Worm (Caenorhabditis elegans) whole organism, L2 larva: ENCODE data around the gene frpr-7.

Experiments used
- C34F6.9 ChIP-seq: fragments of 150-350 bp; optimal IDR thresholded peaks from 2 replicates; lab custom pipeline; 2014; ENCODE audit warnings: missing biosample characterization, missing genetic modification characterization
- F13H6.1 ChIP-seq: sonication (generic microtip); optimal IDR thresholded peaks from 2 replicates; lab custom pipeline; 2016; ENCODE audit warnings: missing genetic modification characterization, missing compliant biosample characterization
- R02D3.7 ChIP-seq: fragments of 150-350 bp; optimal IDR thresholded peaks from 2 replicates; lab custom pipeline; 2014; ENCODE audit warnings: missing biosample characterization, missing genetic modification characterization
- Y55F3AM.14 ChIP-seq: fragments of 200-800 bp; sonication (Bioruptor generic); optimal IDR thresholded peaks from 2 replicates; lab custom pipeline; 2018; ENCODE audit warnings: mild to moderate bottlenecking, missing genetic modification characterization, missing compliant biosample characterization
- alr-1 ChIP-seq: fragments of 150-350 bp; optimal IDR thresholded peaks from 2 replicates; lab custom pipeline; 2014; ENCODE audit warnings: missing biosample characterization, missing genetic modification characterization
- aly-2 ChIP-seq: fragments of 150-350 bp; optimal IDR thresholded peaks from 2 replicates; lab custom pipeline; 2014; ENCODE audit warnings: missing biosample characterization, missing genetic modification characterization
- ama-1 ChIP-seq: fragments of 150-350 bp; optimal IDR thresholded peaks from 2 replicates; lab custom pipeline; 2018; ENCODE audit warnings: inconsistent platforms
- ceh-16 ChIP-seq: fragments of 150-350 bp; optimal IDR thresholded peaks from 2 replicates; lab custom pipeline; 2014; ENCODE audit warnings: missing biosample characterization, missing genetic modification characterization
- ceh-82 ChIP-seq: fragments of 150-350 bp; optimal IDR thresholded peaks from 2 replicates; lab custom pipeline; 2014; ENCODE audit warnings: missing biosample characterization, missing genetic modification characterization
- crh-2 ChIP-seq: sonication (generic microtip); optimal IDR thresholded peaks from 2 replicates; lab custom pipeline; 2017; ENCODE audit warnings: missing biosample characterization, missing genetic modification characterization
- dmd-4 ChIP-seq: sonication (generic microtip); optimal IDR thresholded peaks from 2 replicates; lab custom pipeline; 2017; ENCODE audit warnings: missing biosample characterization, missing genetic modification characterization
- egl-27 ChIP-seq: sonication (generic microtip); optimal IDR thresholded peaks from 3 replicates; lab custom pipeline; 2017; ENCODE audit warnings: missing biosample characterization, missing genetic modification reagents, missing genetic modification characterization
- elt-1 ChIP-seq: fragments of 150-350 bp; optimal IDR thresholded peaks from 2 replicates; lab custom pipeline; 2014; ENCODE audit warnings: missing biosample characterization, missing genetic modification characterization
- elt-3 ChIP-seq: sonication (generic microtip); optimal IDR thresholded peaks from 2 replicates; lab custom pipeline; 2017; ENCODE audit warnings: missing biosample characterization, missing genetic modification characterization
- fos-1 ChIP-seq: fragments of 150-350 bp; optimal IDR thresholded peaks from 2 replicates; lab custom pipeline; 2014; ENCODE audit warnings: missing biosample characterization, missing genetic modification characterization
- gmeb-1 ChIP-seq: fragments of 150-350 bp; optimal IDR thresholded peaks from 2 replicates; lab custom pipeline; 2014; ENCODE audit warnings: missing biosample characterization, missing genetic modification characterization
- lin-11 ChIP-seq: fragments of 150-350 bp; sonication (generic microtip); optimal IDR thresholded peaks from 2 replicates; lab custom pipeline; 2014; ENCODE audit warnings: missing biosample characterization, missing genetic modification characterization, inconsistent platforms, mixed read lengths
- lin-13 ChIP-seq: fragments of 150-350 bp; optimal IDR thresholded peaks from 2 replicates; lab custom pipeline; 2014; ENCODE audit warnings: missing biosample characterization, missing genetic modification reagents, missing genetic modification characterization
- lsy-2 ChIP-seq, 2 experiments: fragments of 150-350 bp in 1 of 2; sonication (generic microtip) in 1 of 2; optimal IDR thresholded peaks; 2 replicates each; lab custom pipeline; 2014 to 2017; ENCODE audit warnings: missing biosample characterization in 2 of 2, missing genetic modification characterization in 2 of 2
- mab-5 ChIP-seq: fragments of 150-350 bp; optimal IDR thresholded peaks from 2 replicates; lab custom pipeline; 2014; ENCODE audit warnings: missing biosample characterization, missing genetic modification characterization
- mdl-1 ChIP-seq, 2 experiments: fragments of 150-350 bp in 1 of 2; sonication (generic microtip) in 1 of 2; optimal IDR thresholded peaks; 2 replicates each; lab custom pipeline; 2017; ENCODE audit warnings: missing biosample characterization in 2 of 2, missing genetic modification characterization in 2 of 2
- nhr-10 ChIP-seq: sonication (generic microtip); optimal IDR thresholded peaks from 2 replicates; lab custom pipeline; 2017; ENCODE audit warnings: missing biosample characterization, missing genetic modification characterization
- nhr-11 ChIP-seq: fragments of 150-350 bp; optimal IDR thresholded peaks from 2 replicates; lab custom pipeline; 2014; ENCODE audit warnings: missing biosample characterization, missing genetic modification characterization
- nhr-129 ChIP-seq: fragments of 150-350 bp; optimal IDR thresholded peaks from 2 replicates; lab custom pipeline; 2014; ENCODE audit warnings: missing biosample characterization, missing genetic modification characterization
- nhr-21 ChIP-seq: fragments of 150-350 bp; optimal IDR thresholded peaks from 2 replicates; lab custom pipeline; 2014; ENCODE audit warnings: missing biosample characterization, missing genetic modification characterization
- nhr-23 ChIP-seq: fragments of 150-350 bp; optimal IDR thresholded peaks from 2 replicates; lab custom pipeline; 2014; ENCODE audit warnings: missing biosample characterization, missing genetic modification reagents, missing genetic modification characterization
- nhr-237 ChIP-seq: fragments of 150-350 bp; optimal IDR thresholded peaks from 2 replicates; lab custom pipeline; 2014; ENCODE audit warnings: missing biosample characterization, missing genetic modification characterization
- nhr-25 ChIP-seq: fragments of 150-350 bp; sonication (generic microtip); optimal IDR thresholded peaks from 3 replicates; lab custom pipeline; 2014; ENCODE audit warnings: missing biosample characterization, missing genetic modification characterization
- nhr-6 ChIP-seq: fragments of 150-350 bp; optimal IDR thresholded peaks from 2 replicates; lab custom pipeline; 2014; ENCODE audit warnings: missing biosample characterization, missing genetic modification characterization
- nhr-77 ChIP-seq: fragments of 150-350 bp; optimal IDR thresholded peaks from 2 replicates; lab custom pipeline; 2014; ENCODE audit warnings: missing biosample characterization, missing genetic modification characterization
- sem-4 ChIP-seq: fragments of 150-350 bp; optimal IDR thresholded peaks from 2 replicates; lab custom pipeline; 2014; ENCODE audit warnings: missing biosample characterization, missing genetic modification reagents, missing genetic modification characterization
- skn-1 ChIP-seq: sonication (generic microtip); optimal IDR thresholded peaks from 2 replicates; lab custom pipeline; 2017; ENCODE audit warnings: missing biosample characterization, missing genetic modification characterization
- sma-3 ChIP-seq: sonication (generic microtip); optimal IDR thresholded peaks from 2 replicates; lab custom pipeline; 2016; ENCODE audit warnings: missing genetic modification reagents, missing genetic modification characterization, missing compliant biosample characterization
- sma-9 ChIP-seq, 2 experiments: fragments of 150-350 bp in 1 of 2; sonication (generic microtip) in 1 of 2; optimal IDR thresholded peaks; 2 replicates each; lab custom pipeline; 2014 to 2016; ENCODE audit warnings: missing genetic modification characterization in 2 of 2, mild to moderate bottlenecking in 1 of 2, missing biosample characterization in 1 of 2, missing compliant biosample characterization in 1 of 2, missing genetic modification reagents in 1 of 2, moderate library complexity in 1 of 2
- snpc-4 ChIP-seq: fragments of 150-350 bp; optimal IDR thresholded peaks from 2 replicates; lab custom pipeline; 2014; ENCODE audit warnings: missing biosample characterization, missing genetic modification characterization
- unc-39 ChIP-seq: fragments of 150-350 bp; optimal IDR thresholded peaks from 2 replicates; lab custom pipeline; 2014; ENCODE audit warnings: missing biosample characterization, missing genetic modification characterization
- unc-55 ChIP-seq: fragments of 150-350 bp; sonication (generic microtip); optimal IDR thresholded peaks from 3 replicates; lab custom pipeline; 2014; ENCODE audit warnings: missing biosample characterization, missing genetic modification reagents, missing genetic modification characterization
- unc-62 ChIP-seq: fragments of 150-350 bp; optimal IDR thresholded peaks from 2 replicates; lab custom pipeline; 2014; ENCODE audit warnings: missing biosample characterization, missing genetic modification reagents, missing genetic modification characterization
- ztf-1 ChIP-seq: fragments of 200-800 bp; sonication (Bioruptor generic); conservative IDR thresholded peaks from 2 replicates; pipeline ENCODE4 v1.3.6; 2022; ENCODE audit warnings: missing genetic modification characterization, missing compliant biosample characterization
- ztf-11 ChIP-seq: sonication (generic microtip); optimal IDR thresholded peaks from 2 replicates; lab custom pipeline; 2017; ENCODE audit warnings: missing biosample characterization, missing genetic modification characterization
- ztf-4 ChIP-seq: fragments of 150-350 bp; optimal IDR thresholded peaks from 2 replicates; lab custom pipeline; 2014; ENCODE audit warnings: missing biosample characterization, missing genetic modification characterization

Gene frpr-7

DNA sequence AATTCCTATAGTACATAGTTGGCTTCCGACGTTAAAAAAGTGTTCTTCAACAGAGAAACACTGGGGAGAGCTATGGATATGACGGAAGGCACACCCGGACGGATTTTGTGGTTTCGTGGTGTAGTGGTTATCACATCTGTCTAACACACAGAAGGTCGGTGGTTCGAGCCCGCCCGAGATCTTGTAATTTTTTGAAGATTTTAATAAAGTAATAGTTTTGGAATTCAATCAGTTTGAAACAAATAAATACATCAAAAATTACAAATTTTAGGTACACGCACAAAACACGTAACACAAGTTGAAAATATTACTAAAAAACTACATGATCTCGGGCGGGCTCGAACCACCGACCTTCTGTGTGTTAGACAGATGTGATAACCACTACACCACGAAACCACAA, 31.5 kb upstream of the frpr-7 start (continued):
- no peak for TF ChIP-seq mab-5 (tag; lab: Kevin White, UChicago)
- TF ChIP-seq, all 48 proteins: peak for 6

DNA sequence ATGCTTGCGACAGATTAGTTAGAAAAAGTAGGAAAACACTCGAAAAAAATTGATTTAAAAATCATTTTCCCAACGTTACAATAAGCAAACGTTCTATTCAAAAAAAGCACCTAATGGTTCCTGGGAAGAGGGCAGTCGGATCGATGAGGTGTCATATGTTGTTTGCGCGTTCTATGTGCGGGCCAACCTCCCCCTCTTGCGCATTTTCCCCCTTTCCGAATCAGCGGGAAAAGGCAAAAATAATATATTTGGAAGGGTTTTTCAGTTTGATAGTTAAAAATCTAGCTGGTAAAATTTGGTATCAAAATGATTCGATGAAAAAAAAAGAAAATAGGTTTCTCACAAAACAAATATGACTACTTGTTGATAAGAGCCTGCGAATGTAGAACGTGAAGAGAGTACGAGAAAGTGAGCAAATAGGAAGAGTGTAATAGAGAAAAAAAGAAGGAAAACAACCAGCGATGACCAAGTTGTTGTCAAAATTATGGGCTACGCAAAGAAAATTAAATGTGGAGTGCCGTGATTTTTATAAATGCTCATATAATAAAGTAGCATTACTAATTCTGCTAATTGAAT, 30.8 kb upstream of the frpr-7 start:
- TF ChIP-seq sma-9 (GFP tag; optimal IDR thresholded peaks at IDR 0.05; lab: Kevin White, UChicago) (peak; percentile 19), sma-9 (tag; optimal IDR thresholded peaks at IDR 0.05; lab: Kevin White, UChicago) (no peak), elt-1 (tag; lab: Kevin White, UChicago) (no peak), fos-1 (tag; lab: Kevin White, UChicago) (peak; percentile 59), lin-11 (tag; lab: Kevin White, UChicago) (peak; percentile 16), elt-3 (tag; lab: Kevin White, UChicago) (no peak), mdl-1 (tag; optimal IDR thresholded peaks at IDR 0.05; lab: Kevin White, UChicago) (no peak), crh-2 (tag; lab: Kevin White, UChicago) (peak; percentile 71), lin-13 (GFP tag; lab: Kevin White, UChicago) (peak; percentile 62), mab-5 (tag; lab: Kevin White, UChicago) (peak; percentile 11), C34F6.9 (tag; lab: Kevin White, UChicago) (peak; percentile 68), lsy-2 (tag; optimal IDR thresholded peaks at IDR 0.05; lab: Kevin White, UChicago) (peak in 1 of 2 experiments; percentile 82), gmeb-1 (tag; lab: Kevin White, UChicago) (peak; percentile 0), alr-1 (tag; lab: Kevin White, UChicago) (no peak), ztf-4 (tag; lab: Kevin White, UChicago) (peak; percentile 10), unc-62 (no peak), nhr-25 (tag; lab: Kevin White, UChicago) (peak; percentile 54), unc-55 (peak; percentile 73), F13H6.1 (peak; percentile 35), nhr-129 (tag; lab: Kevin White, UChicago) (peak; percentile 67), skn-1 (tag; lab: Kevin White, UChicago) (no peak), aly-2 (tag; lab: Kevin White, UChicago) (no peak)

DNA sequence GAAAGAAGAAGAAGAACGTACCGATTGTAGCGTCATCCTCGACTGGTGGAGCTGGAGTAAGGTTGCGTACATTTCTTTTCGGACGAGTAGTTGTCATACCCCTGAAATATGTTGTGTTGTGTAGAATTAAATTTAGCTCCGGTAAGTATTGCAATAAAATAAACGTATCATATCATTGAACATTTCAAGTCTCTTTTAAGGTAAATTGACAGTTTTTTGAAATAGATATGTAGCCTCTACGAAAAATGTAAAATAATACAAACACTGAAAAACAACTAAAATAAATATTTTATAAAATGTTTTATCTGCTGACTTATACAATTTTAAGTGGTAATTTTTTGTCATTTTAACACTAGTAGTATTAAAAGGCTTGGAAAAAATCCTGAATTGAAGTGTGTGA, 30.3 kb upstream of the frpr-7 start, which contains the start of gene C16H3.3:
TSS of gene C16H3.3 (minus strand) at position 101 of the 400 bp plus-strand sequence.
- TF ChIP-seq unc-62 (no peak), Y55F3AM.14 (GFP tag; lab: Kevin White, UChicago) (no peak), aly-2 (tag; lab: Kevin White, UChicago) (no peak), ztf-11 (tag; lab: Kevin White, UChicago) (no peak), ama-1 (no peak), nhr-21 (no peak), unc-55 (no peak), nhr-10 (tag; lab: Kevin White, UChicago) (no peak), ceh-16 (no peak), nhr-25 (tag; lab: Kevin White, UChicago) (no peak), nhr-23 (tag; lab: Kevin White, UChicago) (no peak), nhr-129 (tag; lab: Kevin White, UChicago) (no peak), mdl-1 (tag; optimal IDR thresholded peaks at IDR 0.05; lab: Kevin White, UChicago) (no peak), ztf-4 (tag; lab: Kevin White, UChicago) (no peak), alr-1 (tag; lab: Kevin White, UChicago) (no peak), ztf-1 (GFP tag; lab: Robert Waterston, UW) (no peak), unc-39 (tag; lab: Kevin White, UChicago) (no peak)
- TF ChIP-seq, all 48 proteins: peak for 0

DNA sequence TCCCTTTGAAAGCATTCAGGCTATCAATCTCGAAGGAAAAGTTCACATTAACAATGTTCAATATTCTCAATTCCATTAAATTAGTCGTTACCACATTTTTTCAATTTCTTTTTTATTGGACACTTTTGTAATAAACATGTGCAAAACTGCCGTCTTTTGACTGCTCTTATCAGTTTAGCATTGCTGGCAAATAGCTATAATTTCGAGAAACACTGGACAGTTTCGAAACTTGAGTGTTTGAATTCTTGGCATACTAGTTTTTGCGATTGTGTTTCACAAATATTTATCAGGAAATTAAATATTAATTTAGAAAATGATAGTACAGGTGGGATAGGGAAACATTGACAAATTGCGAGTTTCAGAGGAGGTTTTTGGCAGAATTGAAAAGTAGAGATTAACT, 21.7 kb upstream of the frpr-7 start:
- no peak for TF ChIP-seq nhr-11 (tag; lab: Kevin White, UChicago)
- TF ChIP-seq lin-11 (tag; lab: Kevin White, UChicago), result no peak
- TF ChIP-seq skn-1 (tag; lab: Kevin White, UChicago), result peak; percentile 0
- no peak for TF ChIP-seq nhr-10 (tag; lab: Kevin White, UChicago)
- TF ChIP-seq nhr-25 (tag; lab: Kevin White, UChicago), result no peak
- TF ChIP-seq R02D3.7 (tag; lab: Kevin White, UChicago), result no peak
- no peak for TF ChIP-seq ama-1
- no peak for TF ChIP-seq nhr-129 (tag; lab: Kevin White, UChicago)
- TF ChIP-seq egl-27 (tag; lab: Kevin White, UChicago), result no peak
- TF ChIP-seq unc-55, result no peak
- no peak for TF ChIP-seq elt-3 (tag; lab: Kevin White, UChicago)
- no peak for TF ChIP-seq nhr-77 (tag; lab: Kevin White, UChicago)
- TF ChIP-seq ztf-1 (GFP tag; lab: Robert Waterston, UW), result no peak
- peak; percentile 22 for TF ChIP-seq crh-2 (tag; lab: Kevin White, UChicago)
- peak; percentile 41 for TF ChIP-seq sma-9 (GFP tag; optimal IDR thresholded peaks at IDR 0.05; lab: Kevin White, UChicago)
- no peak for TF ChIP-seq sma-9 (tag; optimal IDR thresholded peaks at IDR 0.05; lab: Kevin White, UChicago)
- TF ChIP-seq sem-4 (tag; lab: Kevin White, UChicago), result no peak
- TF ChIP-seq nhr-6, result no peak
- no peak for TF ChIP-seq aly-2 (tag; lab: Kevin White, UChicago)
- TF ChIP-seq gmeb-1 (tag; lab: Kevin White, UChicago), result peak; percentile 17
- no peak for TF ChIP-seq dmd-4 (tag; lab: Kevin White, UChicago)
- no peak for TF ChIP-seq nhr-237 (tag; lab: Kevin White, UChicago)
- TF ChIP-seq sma-3 (GFP tag; lab: Kevin White, UChicago), result no peak
- peak; percentile 81 for TF ChIP-seq fos-1 (tag; lab: Kevin White, UChicago)
- no peak for TF ChIP-seq alr-1 (tag; lab: Kevin White, UChicago)
- no peak for TF ChIP-seq unc-62
- no peak for TF ChIP-seq ztf-4 (tag; lab: Kevin White, UChicago)
- no peak for TF ChIP-seq snpc-4
- no peak for TF ChIP-seq Y55F3AM.14 (GFP tag; lab: Kevin White, UChicago)
- no peak for TF ChIP-seq nhr-23 (tag; lab: Kevin White, UChicago)
- no peak for TF ChIP-seq ceh-82 (tag; lab: Kevin White, UChicago)
